Worm (Caenorhabditis elegans) whole organism, mixed stage, embryonic: ENCODE measurements around the gene piki-1.

Source experiments
- M03D4.4 ChIP-seq: sonication (generic microtip); optimal IDR thresholded peaks from 2 replicates; lab custom pipeline; 2017; ENCODE audit warnings: mild to moderate bottlenecking, missing genetic modification characterization, missing compliant biosample characterization
- bed-3 ChIP-seq: fragments of 200-800 bp; sonication (Bioruptor generic); optimal IDR thresholded peaks from 3 replicates; lab custom pipeline; 2018; ENCODE audit warnings: mild to moderate bottlenecking, missing genetic modification characterization, moderate library complexity, missing compliant biosample characterization
- blmp-1 ChIP-seq: fragments of 150-350 bp; optimal IDR thresholded peaks from 2 replicates; lab custom pipeline; 2014; ENCODE audit warnings: missing biosample characterization, missing genetic modification characterization
- ceh-39 ChIP-seq: fragments of 150-350 bp; optimal IDR thresholded peaks from 2 replicates; lab custom pipeline; 2014; ENCODE audit warnings: missing biosample characterization, missing genetic modification characterization
- ceh-43 ChIP-seq: fragments of 200-800 bp; sonication (Bioruptor generic); optimal IDR thresholded peaks from 2 replicates; lab custom pipeline; 2018; ENCODE audit warnings: mild to moderate bottlenecking, missing genetic modification characterization, moderate library complexity, missing compliant biosample characterization
- ceh-83 ChIP-seq: fragments of 200-800 bp; sonication (Bioruptor generic); optimal IDR thresholded peaks from 2 replicates; lab custom pipeline; 2018; ENCODE audit warnings: mild to moderate bottlenecking, missing genetic modification characterization, missing compliant biosample characterization
- ces-1 ChIP-seq: fragments of 150-350 bp; optimal IDR thresholded peaks from 2 replicates; lab custom pipeline; 2014; ENCODE audit warnings: missing biosample characterization, missing genetic modification reagents, missing genetic modification characterization
- cnd-1 ChIP-seq: fragments of 200-800 bp; sonication (Bioruptor generic); optimal IDR thresholded peaks from 2 replicates; lab custom pipeline; 2018; ENCODE audit warnings: mild to moderate bottlenecking, missing genetic modification characterization, missing compliant biosample characterization
- drap-1 ChIP-seq: fragments of 200-800 bp; sonication (Bioruptor generic); optimal IDR thresholded peaks from 3 replicates; lab custom pipeline; 2018; ENCODE audit warnings: mild to moderate bottlenecking, missing genetic modification characterization, missing compliant biosample characterization
- elt-3 ChIP-seq: fragments of 150-350 bp; optimal IDR thresholded peaks from 2 replicates; lab custom pipeline; 2014; ENCODE audit warnings: missing biosample characterization, missing genetic modification characterization
- ham-2 ChIP-seq: fragments of 200-800 bp; sonication (Bioruptor generic); optimal IDR thresholded peaks from 2 replicates; lab custom pipeline; 2018; ENCODE audit warnings: mild to moderate bottlenecking, missing genetic modification characterization, missing compliant biosample characterization
- hlh-1 ChIP-seq: fragments of 150-350 bp; optimal IDR thresholded peaks from 2 replicates; lab custom pipeline; 2014; ENCODE audit warnings: missing biosample characterization, missing genetic modification reagents, missing genetic modification characterization
- lin-13 ChIP-seq: fragments of 150-350 bp; optimal IDR thresholded peaks from 2 replicates; lab custom pipeline; 2014; ENCODE audit warnings: missing biosample characterization, missing genetic modification characterization
- lin-32 ChIP-seq: fragments of 200-800 bp; sonication (Bioruptor generic); optimal IDR thresholded peaks from 2 replicates; lab custom pipeline; 2018; ENCODE audit warnings: mild to moderate bottlenecking, missing genetic modification characterization, missing compliant biosample characterization
- lsy-2 ChIP-seq: fragments of 150-350 bp; optimal IDR thresholded peaks from 2 replicates; lab custom pipeline; 2014; ENCODE audit warnings: missing biosample characterization, missing genetic modification characterization
- mab-5 ChIP-seq: fragments of 150-350 bp; optimal IDR thresholded peaks from 2 replicates; lab custom pipeline; 2014; ENCODE audit warnings: missing biosample characterization, missing genetic modification characterization
- mep-1 ChIP-seq: fragments of 150-350 bp; optimal IDR thresholded peaks from 2 replicates; lab custom pipeline; 2017; ENCODE audit warnings: missing biosample characterization, missing genetic modification reagents, missing genetic modification characterization, inconsistent platforms
- mls-2 ChIP-seq: sonication (generic microtip); optimal IDR thresholded peaks from 2 replicates; lab custom pipeline; 2016; ENCODE audit warnings: mild to moderate bottlenecking, missing genetic modification characterization, moderate library complexity, missing compliant biosample characterization
- nhr-12 ChIP-seq: fragments of 150-350 bp; optimal IDR thresholded peaks from 2 replicates; lab custom pipeline; 2014; ENCODE audit warnings: missing biosample characterization, missing genetic modification characterization
- nhr-2 ChIP-seq: fragments of 150-350 bp; optimal IDR thresholded peaks from 2 replicates; lab custom pipeline; 2014; ENCODE audit warnings: missing biosample characterization, missing genetic modification characterization
- nhr-237 ChIP-seq: fragments of 150-350 bp; optimal IDR thresholded peaks from 2 replicates; lab custom pipeline; 2014; ENCODE audit warnings: missing biosample characterization, missing genetic modification characterization
- nhr-76 ChIP-seq: sonication (generic microtip); optimal IDR thresholded peaks from 2 replicates; lab custom pipeline; 2017; ENCODE audit warnings: missing biosample characterization, missing genetic modification characterization
- pha-4 ChIP-seq: fragments of 150-350 bp; optimal IDR thresholded peaks from 2 replicates; lab custom pipeline; 2018; ENCODE audit warnings: missing biosample characterization, missing genetic modification reagents, missing genetic modification characterization
- sem-2 ChIP-seq: fragments of 200-800 bp; sonication (Bioruptor generic); optimal IDR thresholded peaks from 2 replicates; lab custom pipeline; 2018; ENCODE audit warnings: mild to moderate bottlenecking, missing genetic modification characterization, missing compliant biosample characterization
- snpc-4 ChIP-seq: fragments of 150-350 bp; optimal IDR thresholded peaks from 2 replicates; lab custom pipeline; 2014; ENCODE audit warnings: missing biosample characterization, missing genetic modification characterization
- sptf-1 ChIP-seq: sonication (generic microtip); optimal IDR thresholded peaks from 2 replicates; lab custom pipeline; 2017; ENCODE audit warnings: mild to moderate bottlenecking, missing genetic modification characterization, moderate library complexity, missing compliant biosample characterization
- tbx-8 ChIP-seq: fragments of 200-800 bp; sonication (Bioruptor generic); optimal IDR thresholded peaks from 2 replicates; lab custom pipeline; 2018; ENCODE audit warnings: mild to moderate bottlenecking, missing genetic modification characterization, moderate library complexity, missing compliant biosample characterization
- unc-120 ChIP-seq: sonication (generic microtip); optimal IDR thresholded peaks from 2 replicates; lab custom pipeline; 2017; ENCODE audit warnings: missing genetic modification characterization, missing compliant biosample characterization; ENCODE audit not compliant: poor library complexity, severe bottlenecking
- unc-39 ChIP-seq: fragments of 150-350 bp; optimal IDR thresholded peaks from 2 replicates; lab custom pipeline; 2014; ENCODE audit warnings: missing biosample characterization, missing genetic modification characterization
- unc-62 ChIP-seq: fragments of 150-350 bp; optimal IDR thresholded peaks from 2 replicates; lab custom pipeline; 2014; ENCODE audit warnings: missing biosample characterization, missing genetic modification reagents, missing genetic modification characterization
- zip-8 ChIP-seq: fragments of 150-350 bp; optimal IDR thresholded peaks from 2 replicates; lab custom pipeline; 2014; ENCODE audit warnings: missing biosample characterization, missing genetic modification characterization

The piki-1 gene

ce11 chrX:15278593-15278992 lies 32.4 kb upstream of the piki-1 start:
- TF ChIP-seq sem-2 (GFP tag; lab: Kevin White, UChicago) (no peak), snpc-4 (tag; lab: Kevin White, UChicago) (no peak), nhr-76 (no peak), ces-1 (no peak), nhr-12 (no peak), unc-120 (tag; lab: Kevin White, UChicago) (no peak), tbx-8 (GFP tag; lab: Kevin White, UChicago) (no peak), ceh-39 (tag; lab: Kevin White, UChicago) (no peak), bed-3 (GFP tag; lab: Kevin White, UChicago) (no peak), nhr-2 (tag; lab: Kevin White, UChicago) (no peak), lin-13 (tag; lab: Kevin White, UChicago) (no peak), sptf-1 (no peak)

- TF ChIP-seq unc-39 (tag; lab: Kevin White, UChicago), result no peak
- TF ChIP-seq mab-5 (tag; lab: Kevin White, UChicago), result no peak
- peak; percentile 81 for TF ChIP-seq zip-8 (tag; lab: Kevin White, UChicago)
- TF ChIP-seq ham-2 (GFP tag; lab: Kevin White, UChicago), result peak; percentile 82
- peak; percentile 0 for TF ChIP-seq nhr-237 (tag; lab: Kevin White, UChicago)
- TF ChIP-seq M03D4.4, result peak; percentile 43
- no peak for TF ChIP-seq bed-3 (GFP tag; lab: Kevin White, UChicago)
- TF ChIP-seq blmp-1, result peak; percentile 44
- no peak for TF ChIP-seq unc-120 (tag; lab: Kevin White, UChicago)
- peak; percentile 61 for TF ChIP-seq sptf-1
- no peak for TF ChIP-seq lsy-2 (tag; lab: Kevin White, UChicago)
- TF ChIP-seq mls-2 (tag; lab: Kevin White, UChicago), result peak; percentile 60
- TF ChIP-seq cnd-1 (tag; lab: Kevin White, UChicago), result peak; percentile 10
- no peak for TF ChIP-seq drap-1 (GFP tag; lab: Kevin White, UChicago)
- TF ChIP-seq, all 35 proteins: peak for 8
Observed at ce11 chrX:15277714-15278187, 31.6 kb upstream of the piki-1 start, which contains the start of gene kin-20. kin-20 (minus strand) TSS chrX:15277764.

- TF ChIP-seq nhr-237 (tag; lab: Kevin White, UChicago) (peak; percentile 78), lin-32 (no peak), lsy-2 (tag; lab: Kevin White, UChicago) (peak; percentile 59), sptf-1 (no peak), drap-1 (GFP tag; lab: Kevin White, UChicago) (no peak), sem-2 (GFP tag; lab: Kevin White, UChicago) (no peak), pha-4 (peak; percentile 60), unc-39 (tag; lab: Kevin White, UChicago) (no peak), unc-62 (GFP tag; lab: Kevin White, UChicago) (peak; percentile 80), mep-1 (tag; lab: Kevin White, UChicago) (peak; percentile 73), blmp-1 (peak; percentile 96), unc-120 (tag; lab: Kevin White, UChicago) (peak; percentile 82), tbx-8 (GFP tag; lab: Kevin White, UChicago) (no peak), ces-1 (peak; percentile 100), cnd-1 (tag; lab: Kevin White, UChicago) (peak; percentile 50), elt-3 (peak; percentile 29), ceh-83 (no peak), M03D4.4 (no peak), hlh-1 (peak; percentile 5)
Observed at ce11 chrX:15276774-15277173, 30.6 kb upstream of the piki-1 start.

- TF ChIP-seq nhr-12, result no peak
- no peak for TF ChIP-seq M03D4.4
- TF ChIP-seq unc-120 (tag; lab: Kevin White, UChicago), result no peak
- no peak for TF ChIP-seq ceh-43
- no peak for TF ChIP-seq mep-1 (tag; lab: Kevin White, UChicago)
- no peak for TF ChIP-seq lin-32
- no peak for TF ChIP-seq zip-8 (tag; lab: Kevin White, UChicago)
- no peak for TF ChIP-seq lsy-2 (tag; lab: Kevin White, UChicago)
Observed at ce11 chrX:15276241-15276640, 30.0 kb upstream of the piki-1 start.
